Worm (Caenorhabditis elegans): ENCODE measurements around the gene R04A9.9.
"Not testable (repeated sequence)": the region's sequence is repeated elsewhere in the genome, so short reads cannot be mapped to it uniquely, and the experiment has no call there.

DNA sequence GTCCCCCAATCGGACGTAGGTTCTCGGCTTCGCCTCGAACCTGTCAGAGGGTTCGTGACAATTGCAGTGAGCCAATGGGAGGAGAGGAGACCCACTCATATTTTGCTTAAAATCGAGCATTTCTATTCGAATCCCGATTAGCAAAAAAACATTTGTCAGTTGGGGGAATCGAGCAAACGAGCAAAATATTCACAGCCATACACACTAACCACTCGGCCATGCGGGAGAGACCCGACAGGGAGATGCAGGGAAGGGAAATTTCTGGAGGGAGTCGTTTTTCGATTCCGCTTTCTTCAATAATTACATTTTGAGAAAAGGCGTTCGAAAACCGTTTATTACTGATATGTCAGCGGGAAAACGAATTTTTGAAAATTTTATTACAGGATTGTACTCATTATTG, 39.0 kb downstream of the R04A9.9 start:
- TF ChIP-seq elt-1 (tag; optimal IDR thresholded peaks at IDR 0.05; ENCODE audit: borderline replicate concordance, insufficient read depth); sem-2 (GFP tag; optimal IDR thresholded peaks at IDR 0.05); mep-1 (tag; optimal IDR thresholded peaks at IDR 0.05); nhr-237 (tag; optimal IDR thresholded peaks at IDR 0.05); ham-2 (GFP tag; optimal IDR thresholded peaks at IDR 0.05); nhr-76 (tag; optimal IDR thresholded peaks at IDR 0.05); nhr-12 (tag; optimal IDR thresholded peaks at IDR 0.05); mab-5 (tag; optimal IDR thresholded peaks at IDR 0.05); cnd-1 (tag; optimal IDR thresholded peaks at IDR 0.05); hlh-1 (tag; optimal IDR thresholded peaks at IDR 0.05); lsy-2 (tag; optimal IDR thresholded peaks at IDR 0.05); pha-4 (tag; optimal IDR thresholded peaks at IDR 0.05); bed-3 (GFP tag; optimal IDR thresholded peaks at IDR 0.05): not testable (repeated sequence)
